Fruit fly (Drosophila melanogaster) whole organism, embryonic: Measurements from ENCODE around the gene CheA29a.

ENCODE experiments used
- BEAF-32 ChIP-seq: fragments of 200-800 bp; sonication (Bioruptor generic); optimal IDR thresholded peaks from 3 replicates; lab custom pipeline; 2017; ENCODE audit warnings: missing biosample characterization, missing genetic modification characterization, mild to moderate bottlenecking, moderate library complexity, missing genetic modification reagents
- Bgb ChIP-seq: fragments of 200-800 bp; sonication (Bioruptor generic); IDR thresholded peaks from 2 replicates; pipeline ENCODE4 v1.3.6; 2022; ENCODE audit warnings: missing biosample characterization, missing genetic modification characterization; ENCODE audit not compliant: partially characterized antibody
- CG10209 ChIP-seq: fragments of 200-800 bp; sonication (Bioruptor generic); optimal IDR thresholded peaks from 3 replicates; lab custom pipeline; 2017; ENCODE audit warnings: missing biosample characterization, mild to moderate bottlenecking, missing genetic modification characterization, missing genetic modification reagents
- CG10267 ChIP-seq: fragments of 200-800 bp; sonication (Bioruptor generic); optimal IDR thresholded peaks from 2 replicates; lab custom pipeline; 2018; ENCODE audit warnings: missing biosample characterization, mild to moderate bottlenecking, missing genetic modification characterization, moderate library complexity
- CG10321 ChIP-seq: fragments of 200-800 bp; sonication (Bioruptor generic); IDR thresholded peaks from 2 replicates; pipeline ENCODE4 v1.3.6; 2022; ENCODE audit warnings: missing biosample characterization, missing genetic modification characterization
- CG10366 ChIP-seq: fragments of 200-800 bp; sonication (Bioruptor generic); IDR thresholded peaks from 2 replicates; pipeline ENCODE4 v1.3.6; 2022; ENCODE audit warnings: missing biosample characterization, missing genetic modification characterization
- CG10462 ChIP-seq: fragments of 200-800 bp; sonication (Bioruptor generic); optimal IDR thresholded peaks from 2 replicates; lab custom pipeline; 2016; ENCODE audit warnings: missing biosample characterization, missing genetic modification characterization
- CG12744 ChIP-seq: fragments of 200-800 bp; sonication (Bioruptor generic); optimal IDR thresholded peaks from 2 replicates; lab custom pipeline; 2016; ENCODE audit warnings: missing biosample characterization, missing genetic modification characterization
- CG15696 ChIP-seq: fragments of 200-800 bp; sonication (Bioruptor generic); optimal IDR thresholded peaks from 2 replicates; lab custom pipeline; 2019; ENCODE audit warnings: missing biosample characterization, mild to moderate bottlenecking, missing genetic modification characterization, moderate library complexity
- CG17361 ChIP-seq: fragments of 200-800 bp; sonication (Bioruptor generic); IDR thresholded peaks from 3 replicates; pipeline ENCODE4 v1.3.6; 2022; ENCODE audit warnings: missing biosample characterization, missing genetic modification characterization
- CG18262 ChIP-seq: fragments of 200-800 bp; optimal IDR thresholded peaks from 3 replicates; lab custom pipeline; 2019; ENCODE audit warnings: missing biosample characterization, mild to moderate bottlenecking, missing genetic modification characterization, moderate library complexity
- CG2116 ChIP-seq: fragments of 200-800 bp; sonication (Bioruptor generic); optimal IDR thresholded peaks from 3 replicates; lab custom pipeline; 2018; ENCODE audit warnings: missing biosample characterization, mild to moderate bottlenecking, missing genetic modification characterization
- CG2875 ChIP-seq: fragments of 200-800 bp; sonication (Bioruptor generic); optimal IDR thresholded peaks from 2 replicates; lab custom pipeline; 2017; ENCODE audit warnings: missing biosample characterization, mild to moderate bottlenecking, missing genetic modification characterization, missing genetic modification reagents
- CG3995 ChIP-seq: fragments of 200-800 bp; sonication (Bioruptor generic); optimal IDR thresholded peaks from 3 replicates; lab custom pipeline; 2016; ENCODE audit warnings: missing biosample characterization, missing genetic modification characterization
- CG6654 ChIP-seq: fragments of 200-800 bp; sonication (Bioruptor generic); optimal IDR thresholded peaks from 2 replicates; lab custom pipeline; 2017; ENCODE audit warnings: missing biosample characterization, mild to moderate bottlenecking, missing genetic modification characterization
- CG6689 ChIP-seq: fragments of 200-800 bp; sonication (Bioruptor generic); IDR thresholded peaks from 2 replicates; pipeline ENCODE4 v1.3.6; 2022; ENCODE audit warnings: missing biosample characterization, missing genetic modification characterization
- CG6791 ChIP-seq: fragments of 200-800 bp; sonication (Bioruptor generic); IDR thresholded peaks from 3 replicates; pipeline ENCODE4 v1.3.6; 2022; ENCODE audit warnings: missing biosample characterization, missing genetic modification characterization; ENCODE audit not compliant: partially characterized antibody
- CG8281 ChIP-seq: fragments of 200-800 bp; sonication (Bioruptor generic); optimal IDR thresholded peaks from 2 replicates; lab custom pipeline; 2018; ENCODE audit warnings: missing biosample characterization, mild to moderate bottlenecking, missing genetic modification characterization, moderate library complexity
- CoRest ChIP-seq: fragments of 200-800 bp; sonication (Bioruptor generic); optimal IDR thresholded peaks from 3 replicates; lab custom pipeline; 2018; ENCODE audit warnings: missing biosample characterization, mild to moderate bottlenecking, missing genetic modification characterization, moderate library complexity
- Deaf1 ChIP-seq: fragments of 200-800 bp; optimal IDR thresholded peaks from 3 replicates; lab custom pipeline; 2019; ENCODE audit warnings: missing biosample characterization, mild to moderate bottlenecking, missing genetic modification characterization, moderate library complexity
- H2.0 ChIP-seq: fragments of 200-800 bp; sonication (Bioruptor generic); IDR thresholded peaks from 2 replicates; pipeline ENCODE4 v1.3.6; 2022; ENCODE audit warnings: missing biosample characterization, missing genetic modification characterization
- HLH4C ChIP-seq: fragments of 200-800 bp; sonication (Bioruptor generic); IDR thresholded peaks from 3 replicates; pipeline ENCODE4 v1.3.6; 2022; ENCODE audit warnings: missing biosample characterization, missing genetic modification characterization; ENCODE audit not compliant: partially characterized antibody
- HmgZ ChIP-seq: fragments of 200-800 bp; sonication (Bioruptor generic); optimal IDR thresholded peaks from 2 replicates; lab custom pipeline; 2018; ENCODE audit warnings: missing biosample characterization, mild to moderate bottlenecking, missing genetic modification characterization
- Opbp ChIP-seq: fragments of 200-800 bp; sonication (Bioruptor generic); IDR thresholded peaks from 3 replicates; pipeline ENCODE4 v1.3.6; 2022; ENCODE audit warnings: missing biosample characterization, missing genetic modification characterization; ENCODE audit not compliant: partially characterized antibody
- Ravus ChIP-seq: fragments of 200-800 bp; sonication (Bioruptor generic); IDR thresholded peaks from 2 replicates; pipeline ENCODE4 v1.3.6; 2022; ENCODE audit warnings: missing biosample characterization, missing genetic modification characterization
- Six4 ChIP-seq: fragments of 200-800 bp; sonication (Bioruptor generic); optimal IDR thresholded peaks from 2 replicates; lab custom pipeline; 2016; ENCODE audit warnings: missing biosample characterization, missing genetic modification characterization
- Stat92E ChIP-seq, 3 experiments: fragments of >200 bp in 2 of 3; fragments of 200-800 bp in 1 of 3; sonication (Bioruptor generic) in 1 of 3; optimal IDR thresholded peaks; 2 replicates each; lab custom pipeline; 2017 to 2019; ENCODE audit warnings: missing biosample characterization in 3 of 3, missing genetic modification characterization in 3 of 3, mild to moderate bottlenecking in 1 of 3, moderate library complexity in 1 of 3
- ash1 ChIP-seq: fragments of 200-800 bp; sonication (Bioruptor generic); optimal IDR thresholded peaks from 2 replicates; lab custom pipeline; 2018; ENCODE audit warnings: missing biosample characterization, mild to moderate bottlenecking, missing genetic modification characterization
- cg ChIP-seq: fragments of 200-800 bp; sonication (Bioruptor generic); optimal IDR thresholded peaks from 3 replicates; lab custom pipeline; 2019; ENCODE audit warnings: missing biosample characterization, mild to moderate bottlenecking, missing genetic modification characterization, moderate library complexity
- chm ChIP-seq: fragments of 200-800 bp; sonication (Bioruptor generic); IDR thresholded peaks from 2 replicates; pipeline ENCODE4 v1.3.6; 2022; ENCODE audit warnings: missing biosample characterization, missing genetic modification characterization
- crol ChIP-seq: fragments of 200-800 bp; sonication (Bioruptor generic); IDR thresholded peaks from 2 replicates; pipeline ENCODE4 v1.3.6; 2022; ENCODE audit warnings: missing biosample characterization, missing genetic modification characterization
- da ChIP-seq: fragments of 200-800 bp; sonication (Bioruptor generic); optimal IDR thresholded peaks from 2 replicates; lab custom pipeline; 2016; ENCODE audit warnings: missing biosample characterization, missing genetic modification characterization
- dan ChIP-seq: fragments of 200-800 bp; sonication (Bioruptor generic); IDR thresholded peaks from 2 replicates; pipeline ENCODE4 v1.3.6; 2022; ENCODE audit warnings: missing biosample characterization, missing genetic modification characterization
- dm ChIP-seq: fragments of 200-800 bp; sonication (Bioruptor generic); optimal IDR thresholded peaks from 3 replicates; lab custom pipeline; 2016; ENCODE audit warnings: missing biosample characterization, missing genetic modification characterization
- fd102C ChIP-seq: fragments of 200-800 bp; sonication (Bioruptor generic); optimal IDR thresholded peaks from 2 replicates; lab custom pipeline; 2018; ENCODE audit warnings: missing biosample characterization, mild to moderate bottlenecking, missing genetic modification characterization, moderate library complexity
- gfzf ChIP-seq: fragments of 200-800 bp; sonication (Bioruptor generic); optimal IDR thresholded peaks from 2 replicates; lab custom pipeline; 2016; ENCODE audit warnings: missing biosample characterization, mild to moderate bottlenecking, missing genetic modification characterization, moderate library complexity
- gsb ChIP-seq: fragments of 200-800 bp; sonication (Bioruptor generic); IDR thresholded peaks from 2 replicates; pipeline ENCODE4 v1.3.6; 2022; ENCODE audit warnings: missing biosample characterization, missing genetic modification characterization
- ken ChIP-seq: fragments of 200-800 bp; sonication (Bioruptor generic); IDR thresholded peaks from 3 replicates; pipeline ENCODE4 v1.3.6; 2022; ENCODE audit warnings: missing biosample characterization, missing genetic modification characterization
- lab ChIP-seq: fragments of 200-800 bp; sonication (Bioruptor generic); optimal IDR thresholded peaks from 3 replicates; lab custom pipeline; 2017; ENCODE audit warnings: missing biosample characterization, missing genetic modification characterization, mild to moderate bottlenecking, moderate library complexity, missing genetic modification reagents
- lola ChIP-seq, 3 experiments: fragments of >200 bp in 2 of 3; fragments of 200-800 bp in 1 of 3; sonication (Bioruptor generic) in 1 of 3; optimal IDR thresholded peaks; 2 replicates each; lab custom pipeline; 2017 to 2019; ENCODE audit warnings: missing biosample characterization in 3 of 3, missing genetic modification characterization in 3 of 3, mild to moderate bottlenecking in 1 of 3, moderate library complexity in 1 of 3
- pb ChIP-seq: fragments of 200-800 bp; sonication (Bioruptor generic); optimal IDR thresholded peaks from 3 replicates; lab custom pipeline; 2016; ENCODE audit warnings: missing biosample characterization, missing genetic modification characterization
- pros ChIP-seq: fragments of 200-800 bp; sonication (Bioruptor generic); optimal IDR thresholded peaks from 3 replicates; lab custom pipeline; 2019; ENCODE audit warnings: missing biosample characterization, mild to moderate bottlenecking, missing genetic modification characterization, moderate library complexity
- sens ChIP-seq: fragments of 200-800 bp; sonication (Bioruptor generic); peaks from one replicate; lab custom pipeline; 2016; ENCODE audit warnings: missing biosample characterization, missing genetic modification characterization
- slp2 ChIP-seq: fragments of 200-800 bp; sonication (Bioruptor generic); optimal IDR thresholded peaks from 2 replicates; lab custom pipeline; 2016; ENCODE audit warnings: missing biosample characterization, missing genetic modification characterization
- sna ChIP-seq: fragments of 200-800 bp; sonication (Bioruptor generic); IDR thresholded peaks from 2 replicates; pipeline ENCODE4 v1.3.6; 2022; ENCODE audit warnings: missing biosample characterization, missing genetic modification characterization; ENCODE audit not compliant: partially characterized antibody
- sr ChIP-seq: fragments of 200-800 bp; sonication (Bioruptor generic); IDR thresholded peaks from 3 replicates; pipeline ENCODE4 v1.3.6; 2022; ENCODE audit warnings: missing biosample characterization, missing genetic modification characterization
- ttk ChIP-seq: fragments of 200-800 bp; sonication (Bioruptor generic); IDR thresholded peaks from 2 replicates; pipeline ENCODE4 v2.1.2; 2022; ENCODE audit warnings: missing biosample characterization, missing genetic modification characterization
- zf30C ChIP-seq: fragments of 200-800 bp; sonication (Bioruptor generic); optimal IDR thresholded peaks from 3 replicates; lab custom pipeline; 2018; ENCODE audit warnings: missing biosample characterization, mild to moderate bottlenecking, missing genetic modification characterization
- zfh1 ChIP-seq: fragments of 200-800 bp; sonication (Bioruptor generic); IDR thresholded peaks from 3 replicates; pipeline ENCODE4 v1.3.6; 2022; ENCODE audit warnings: missing biosample characterization, missing genetic modification characterization

Gene CheA29a

dm6 chr2L:8521724-8522309 lies 44.7 kb downstream of the CheA29a start, which contains the start of gene Acer (continued):
- TF ChIP-seq zfh1, result no peak
- no peak for TF ChIP-seq crol (GFP tag; lab: Robert Waterston, UW)
- peak; percentile 42; the same call in 2 of the 3 replicates for TF ChIP-seq Opbp (GFP tag; lab: Robert Waterston, UW)
- TF ChIP-seq ken (GFP tag; lab: Robert Waterston, UW), result no peak
- TF ChIP-seq zf30C (GFP tag; lab: Kevin White, UChicago), result no peak
- no peak for TF ChIP-seq ttk
- no peak for TF ChIP-seq fd102C (GFP tag; lab: Kevin White, UChicago)
- TF ChIP-seq CG12744 (GFP tag; lab: Kevin White, UChicago), result no peak
- peak; percentile 36 for TF ChIP-seq BEAF-32 (GFP tag; lab: Kevin White, UChicago)
- no peak for TF ChIP-seq CG10209 (GFP tag; lab: Kevin White, UChicago)
- TF ChIP-seq dan (GFP tag; lab: Robert Waterston, UW), result no peak
- no peak for TF ChIP-seq pb (GFP tag; lab: Kevin White, UChicago)
- TF ChIP-seq HLH4C (GFP tag; lab: Robert Waterston, UW), result no peak
- TF ChIP-seq dm (GFP tag; lab: Kevin White, UChicago), result no peak
- peak; percentile 66 for TF ChIP-seq pros
- TF ChIP-seq CG2116 (GFP tag; lab: Kevin White, UChicago), result peak; percentile 39
- peak; percentile 0 for TF ChIP-seq CG18262
- no peak for TF ChIP-seq CG15696 (tag; lab: Kevin White, UChicago)
- TF ChIP-seq CG6791, result peak; percentile 56; the same call in 1 of the 3 replicates
- no peak for TF ChIP-seq ash1 (GFP tag; lab: Kevin White, UChicago)
- no peak for TF ChIP-seq Six4 (GFP tag; lab: Kevin White, UChicago)
- no peak for TF ChIP-seq CG10321 (GFP tag; lab: Robert Waterston, UW)
- TF ChIP-seq da, result no peak
- no peak for TF ChIP-seq CG10366 (GFP tag; lab: Robert Waterston, UW)
- no peak for TF ChIP-seq Deaf1 (tag; lab: Kevin White, UChicago)
- TF ChIP-seq CG10267 (tag; lab: Kevin White, UChicago), result peak; percentile 37
- TF ChIP-seq H2.0 (GFP tag; lab: Robert Waterston, UW), result 0 out of 2 replicates have a peak, but pooled peaks have one; percentile 17
- TF ChIP-seq lola (GFP tag; optimal IDR thresholded peaks at IDR 0.05; lab: Kevin White, UChicago), result no peak
- TF ChIP-seq CG3995, result peak; percentile 24
- TF ChIP-seq lab (GFP tag; lab: Kevin White, UChicago), result no peak
- peak; percentile 20 for TF ChIP-seq CG10462 (GFP tag; lab: Kevin White, UChicago)
- peak; percentile 70 for TF ChIP-seq cg (GFP tag; lab: Kevin White, UChicago)
- TF ChIP-seq CG2875, result no peak
- TF ChIP-seq sens (GFP tag; lab: Kevin White, UChicago), result peak; percentile 80
- TF ChIP-seq sr (GFP tag; lab: Robert Waterston, UW), result no peak
- TF ChIP-seq sna (GFP tag; lab: Robert Waterston, UW), result 0 out of 2 replicates have a peak, but pooled peaks have one; percentile 19
- TF ChIP-seq Ravus (GFP tag; lab: Robert Waterston, UW), result no peak
- peak in 1 of 3 experiments; percentile 26 for TF ChIP-seq Stat92E (GFP tag; optimal IDR thresholded peaks at IDR 0.05; lab: Kevin White, UChicago)
- no peak; the same call in 1 of the 2 replicates for TF ChIP-seq chm (GFP tag; lab: Robert Waterston, UW)
- TF ChIP-seq Bgb, result peak; percentile 34; the same call in 1 of the 2 replicates
- no peak for TF ChIP-seq slp2
- no peak for TF ChIP-seq CG8281 (tag; lab: Kevin White, UChicago)
- TF ChIP-seq CG17361 (GFP tag; lab: Robert Waterston, UW), result peak; percentile 34; the same call in 2 of the 3 replicates
- TF ChIP-seq CoRest (tag; lab: Kevin White, UChicago), result peak; percentile 32
- peak; percentile 13 for TF ChIP-seq HmgZ (tag; lab: Kevin White, UChicago)
- peak; percentile 39 for TF ChIP-seq gfzf
- 0 out of 2 replicates have a peak, but pooled peaks have one; percentile 24 for TF ChIP-seq gsb (GFP tag; lab: Robert Waterston, UW)
- TF ChIP-seq CG6654, result no peak
- no peak for TF ChIP-seq CG6689
